Worm (Caenorhabditis elegans): ENCODE measurements around the gene bus-12.

bus-12 gene

DNA sequence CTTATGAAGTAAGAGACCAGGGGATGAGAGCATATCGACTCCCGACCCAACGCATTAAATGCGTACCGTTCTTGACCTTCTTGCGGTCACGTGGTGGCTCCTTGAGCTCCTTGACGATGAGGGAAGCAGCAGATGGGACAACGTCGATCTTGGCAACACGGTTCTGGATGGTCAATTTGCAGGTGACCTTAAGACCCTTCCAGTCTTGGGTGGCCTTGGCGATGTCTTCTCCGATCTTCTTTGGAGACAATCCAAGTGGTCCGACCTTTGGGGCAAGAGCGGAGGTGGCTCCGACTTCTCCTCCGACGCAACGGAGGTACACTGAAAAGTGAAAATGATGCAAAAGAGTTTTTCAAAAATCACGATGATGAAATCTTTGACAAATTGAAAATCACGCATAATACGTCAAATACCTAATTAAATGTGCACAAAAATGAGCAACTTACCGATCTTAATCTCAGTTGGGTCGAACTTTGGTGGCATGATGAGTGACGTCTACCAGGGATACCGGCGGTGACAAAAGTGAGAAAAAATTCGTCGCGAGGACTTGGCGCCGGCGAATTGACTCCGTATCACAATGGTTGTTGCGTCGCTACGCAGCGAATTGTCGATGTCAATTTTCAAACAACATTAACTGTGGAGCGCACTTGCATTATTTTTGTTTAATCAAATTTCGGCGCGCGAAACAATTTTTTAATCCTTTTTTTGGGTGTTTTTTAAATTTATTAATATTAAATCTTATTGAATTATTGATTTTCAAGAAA, 15.7 kb upstream of the bus-12 start, which contains the start of gene rpl-12 (continued):
- peak; percentile 85 for TF ChIP-seq ceh-82 (tag; optimal IDR thresholded peaks at IDR 0.05)

DNA sequence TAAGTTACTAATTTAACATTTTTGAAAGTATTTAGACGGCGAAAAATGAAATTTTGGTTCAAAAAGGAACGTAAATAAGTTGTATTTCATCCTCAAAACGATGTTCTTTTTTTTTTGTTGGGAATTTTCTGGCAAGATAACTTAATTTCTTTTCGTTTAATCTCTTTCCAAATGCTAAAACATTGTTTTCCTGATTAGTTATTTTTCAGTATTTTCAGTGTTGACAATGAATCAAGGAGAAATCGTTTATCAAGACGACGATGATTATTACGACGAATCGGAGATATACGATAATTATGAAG, 15.2 kb upstream of the bus-12 start, which contains the start of gene lin-54:
TSS of gene lin-54 (plus strand) at position 203 of the 302 bp plus-strand sequence.
- TF ChIP-seq aly-2 (tag; optimal IDR thresholded peaks at IDR 0.05) = no peak
- no peak for TF ChIP-seq lin-13 (GFP tag; optimal IDR thresholded peaks at IDR 0.05)
- TF ChIP-seq nhr-23 (tag; optimal IDR thresholded peaks at IDR 0.05) = no peak

DNA sequence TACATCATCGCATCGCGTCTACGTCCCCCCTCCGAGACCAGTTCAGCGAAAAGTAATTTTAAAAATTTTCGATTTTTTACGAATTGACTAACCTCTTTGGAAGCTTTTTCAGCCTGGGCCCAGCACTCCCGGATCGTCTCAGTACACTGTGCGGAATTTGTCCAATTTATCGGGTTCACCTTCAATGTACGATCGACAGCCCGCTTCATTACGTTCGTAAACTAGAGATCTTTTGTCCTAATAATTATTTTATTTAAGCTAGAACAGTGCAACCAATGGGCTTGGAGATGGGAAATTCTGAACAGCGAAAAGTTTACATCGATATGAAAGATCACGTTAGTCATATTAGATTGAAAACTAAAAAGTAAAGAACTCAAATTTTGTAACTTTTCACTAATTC, 14.6 kb upstream of the bus-12 start:
- TF ChIP-seq skn-1 (tag; optimal IDR thresholded peaks at IDR 0.05) (no peak), F13H6.1 (tag; optimal IDR thresholded peaks at IDR 0.05) (no peak), nhr-11 (tag; optimal IDR thresholded peaks at IDR 0.05) (no peak), unc-62 (GFP tag; optimal IDR thresholded peaks at IDR 0.05) (no peak), zag-1 (tag; optimal IDR thresholded peaks at IDR 0.05) (no peak), R02D3.7 (tag; optimal IDR thresholded peaks at IDR 0.05) (no peak), Y55F3AM.14 (GFP tag; optimal IDR thresholded peaks at IDR 0.05) (no peak), elt-3 (tag; optimal IDR thresholded peaks at IDR 0.05) (no peak), lin-11 (tag; optimal IDR thresholded peaks at IDR 0.05) (no peak), alr-1 (tag; optimal IDR thresholded peaks at IDR 0.05) (no peak), C34F6.9 (tag; optimal IDR thresholded peaks at IDR 0.05) (no peak), nhr-21 (tag; optimal IDR thresholded peaks at IDR 0.05) (no peak), fos-1 (tag; optimal IDR thresholded peaks at IDR 0.05) (no peak), nhr-23 (tag; optimal IDR thresholded peaks at IDR 0.05) (no peak), aly-2 (tag; optimal IDR thresholded peaks at IDR 0.05) (no peak), sem-4 (tag; optimal IDR thresholded peaks at IDR 0.05) (no peak)

DNA sequence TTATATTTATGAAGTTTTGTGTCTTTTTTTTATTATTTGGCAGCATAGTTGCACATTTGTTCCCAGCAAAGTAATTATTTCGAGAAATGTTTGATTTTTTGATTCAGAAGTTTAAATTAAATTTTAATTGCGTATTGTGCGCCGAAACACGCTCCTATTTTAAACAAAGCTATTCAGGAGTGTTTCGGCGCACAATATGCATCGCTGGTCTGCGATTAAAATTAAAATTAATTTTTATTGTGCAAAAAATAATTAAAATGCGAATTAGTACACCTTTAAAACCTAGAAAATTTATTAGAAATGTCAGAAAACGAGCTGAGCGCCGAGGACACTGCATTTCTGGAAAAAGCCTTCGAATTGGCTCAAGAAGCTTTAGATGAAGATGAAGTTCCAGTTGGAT, 12.6 kb upstream of the bus-12 start, which contains the start of gene JC8.4:
TSS of gene JC8.4 (plus strand) at position 301 of the 400 bp plus-strand sequence.
- TF ChIP-seq nhr-10 (tag; optimal IDR thresholded peaks at IDR 0.05) (no peak), mbf-1 (tag; optimal IDR thresholded peaks at IDR 0.05) (no peak), nhr-237 (tag; optimal IDR thresholded peaks at IDR 0.05) (no peak), ztf-1 (GFP tag; conservative IDR thresholded peaks at IDR 0.05) (no peak), ceh-16 (tag; optimal IDR thresholded peaks at IDR 0.05) (no peak), ztf-11 (tag; optimal IDR thresholded peaks at IDR 0.05) (no peak), nhr-129 (tag; optimal IDR thresholded peaks at IDR 0.05) (no peak)

DNA sequence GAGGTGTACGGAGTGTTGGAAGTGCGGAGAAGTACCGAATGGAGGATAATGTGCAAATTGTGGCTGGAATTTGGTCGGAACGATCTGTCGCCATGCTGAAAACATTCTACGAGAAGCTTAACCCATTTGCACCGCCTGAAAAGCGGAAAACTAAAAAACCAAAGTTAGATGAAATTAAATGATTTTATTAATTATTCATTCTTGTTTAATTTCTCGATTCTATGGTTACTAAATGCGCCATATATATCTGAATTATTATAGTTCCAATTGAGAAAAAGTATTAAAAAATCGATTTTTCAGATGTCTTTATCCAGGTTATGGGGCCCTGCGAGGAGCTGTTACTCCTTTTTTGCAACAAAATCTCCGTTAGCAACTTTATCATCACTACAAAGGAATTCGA, 12.0 kb upstream of the bus-12 start, which contains the start of gene cox-11:
TSS of gene cox-11 (plus strand) at position 301 of the 400 bp plus-strand sequence.
- no peak for TF ChIP-seq Y55F3AM.14 (GFP tag; optimal IDR thresholded peaks at IDR 0.05)
- TF ChIP-seq dmd-4 (tag; optimal IDR thresholded peaks at IDR 0.05) = no peak

DNA sequence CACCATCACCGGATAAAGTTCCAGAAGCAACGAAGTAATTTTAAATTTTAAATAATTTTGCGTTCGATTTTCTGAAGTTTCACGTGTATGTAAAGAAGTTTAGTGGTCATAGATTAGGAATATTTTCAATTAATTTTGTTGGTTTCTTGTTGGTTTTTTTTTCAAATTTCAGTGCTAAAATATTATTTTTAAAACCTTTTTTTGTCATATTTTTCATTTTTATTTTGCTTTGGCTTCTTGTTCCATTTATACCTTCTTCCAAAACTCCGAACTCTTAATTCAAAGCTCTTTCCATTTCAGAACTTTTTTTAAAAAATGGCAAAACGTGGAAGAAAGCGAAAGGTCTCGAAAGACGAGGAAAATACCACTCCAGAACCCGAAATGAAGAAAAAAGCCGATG, 9.0 kb upstream of the bus-12 start, which contains the start of gene JC8.7:
TSS of gene JC8.7 (plus strand) at position 301 of the 400 bp plus-strand sequence.
- TF ChIP-seq lin-39 (tag; optimal IDR thresholded peaks at IDR 0.05) (no peak), mbf-1 (tag; optimal IDR thresholded peaks at IDR 0.05) (no peak), alr-1 (tag; optimal IDR thresholded peaks at IDR 0.05) (no peak), Y55F3AM.14 (GFP tag; optimal IDR thresholded peaks at IDR 0.05) (no peak), sma-3 (GFP tag; optimal IDR thresholded peaks at IDR 0.05) (no peak), F13H6.1 (tag; optimal IDR thresholded peaks at IDR 0.05) (no peak), nhr-25 (tag; optimal IDR thresholded peaks at IDR 0.05) (no peak), lin-13 (GFP tag; optimal IDR thresholded peaks at IDR 0.05) (no peak), R02D3.7 (tag; optimal IDR thresholded peaks at IDR 0.05) (no peak)

DNA sequence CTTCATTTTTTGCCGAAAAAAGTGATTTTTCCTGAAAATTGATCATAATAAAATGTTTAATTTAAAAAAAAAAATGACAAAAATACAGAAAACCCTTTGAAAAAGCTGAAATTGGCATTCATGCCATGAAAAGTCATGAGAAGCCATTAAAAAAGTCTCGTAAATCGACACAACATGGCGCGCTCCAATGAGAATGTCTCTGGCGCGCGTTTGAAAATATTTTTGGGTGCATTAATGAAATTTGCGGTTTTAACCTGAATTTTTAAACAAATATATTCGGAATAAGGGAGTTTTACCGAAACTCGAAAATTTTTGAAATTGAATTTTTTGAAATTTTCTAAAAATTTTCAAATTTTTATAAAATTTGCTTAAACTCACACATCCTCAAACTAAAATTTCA, 8.2 kb upstream of the bus-12 start:
- TF ChIP-seq crh-2 (tag; optimal IDR thresholded peaks at IDR 0.05) (no peak), skn-1 (tag; optimal IDR thresholded peaks at IDR 0.05) (no peak), ceh-82 (tag; optimal IDR thresholded peaks at IDR 0.05) (no peak), F13H6.1 (tag; optimal IDR thresholded peaks at IDR 0.05) (no peak), nhr-129 (tag; optimal IDR thresholded peaks at IDR 0.05) (no peak), lin-13 (GFP tag; optimal IDR thresholded peaks at IDR 0.05) (no peak), C34F6.9 (tag; optimal IDR thresholded peaks at IDR 0.05) (no peak), snpc-4 (tag; optimal IDR thresholded peaks at IDR 0.05) (no peak), nhr-77 (tag; optimal IDR thresholded peaks at IDR 0.05) (no peak), nhr-10 (tag; optimal IDR thresholded peaks at IDR 0.05) (no peak), sma-3 (GFP tag; optimal IDR thresholded peaks at IDR 0.05) (no peak), nhr-237 (tag; optimal IDR thresholded peaks at IDR 0.05) (no peak), nhr-25 (tag; optimal IDR thresholded peaks at IDR 0.05) (no peak), alr-1 (tag; optimal IDR thresholded peaks at IDR 0.05) (no peak)

Measured in whole organism, L2 larva.